Worm (Caenorhabditis elegans): Measurements from ENCODE around the gene hot-4.

- TF ChIP-seq pha-4 (tag; optimal IDR thresholded peaks at IDR 0.05) (no peak), repo-1 (tag; optimal IDR thresholded peaks at IDR 0.05) (peak; percentile 50), cebp-1 (GFP tag; IDR thresholded peaks at IDR 0.05) (no peak), cebp-1 (tag; optimal IDR thresholded peaks at IDR 0.05) (no peak), snpc-1.3 (tag; optimal IDR thresholded peaks at IDR 0.05; ENCODE audit: insufficient read depth) (peak; percentile 18), rpc-1 (optimal IDR thresholded peaks at IDR 0.05) (no peak), rpc-1 (tag; optimal IDR thresholded peaks at IDR 0.05) (no peak), tlf-1 (GFP tag; optimal IDR thresholded peaks at IDR 0.05) (no peak), lsl-1 (GFP tag; optimal IDR thresholded peaks at IDR 0.05) (peak; percentile 40), rec-8 (tag; optimal IDR thresholded peaks at IDR 0.05) (no peak), unc-62 (GFP tag; optimal IDR thresholded peaks at IDR 0.05) (no peak), let-607 (tag; optimal IDR thresholded peaks at IDR 0.05) (no peak), snpc-4 (GFP tag; optimal IDR thresholded peaks at IDR 0.05) (no peak), snpc-4 (tag; optimal IDR thresholded peaks at IDR 0.05) (no peak), snpc-3.4 (tag; optimal IDR thresholded peaks at IDR 0.05) (no peak)
Observed at ce11 chrIII:6195718-6196117, 21.5 kb upstream of the hot-4 start.

All from whole organism, young adult.